Fruit fly (Drosophila melanogaster) whole organism, adult: Measurements from ENCODE around the gene Gbeta13F.

Experiments used
- CG14711 ChIP-seq: fragments of 200-800 bp; sonication (Bioruptor generic); optimal IDR thresholded peaks from 2 replicates; lab custom pipeline; 2018; ENCODE audit warnings: missing biosample characterization, mild to moderate bottlenecking, missing genetic modification characterization, moderate library complexity
- pad ChIP-seq: fragments of 200-800 bp; sonication (Bioruptor generic); optimal IDR thresholded peaks from 3 replicates; lab custom pipeline; 2017; ENCODE audit warnings: missing biosample characterization, missing genetic modification characterization, mild to moderate bottlenecking, moderate library complexity, missing genetic modification reagents

- TF ChIP-seq pad: peak; percentile 6
- no peak for TF ChIP-seq CG14711 (tag; lab: Kevin White, UChicago)
Observed at dm6 chrX:15869843-15870242, 9.9 kb downstream of the Gbeta13F start, which contains the start of gene CG16952.
